Fruit fly (Drosophila melanogaster) whole organism, prepupa: Measurements from ENCODE around the gene GNBP2.

ENCODE experiments used
- Blimp-1 ChIP-seq: fragments of 200-800 bp; sonication (Bioruptor generic); optimal IDR thresholded peaks from 3 replicates; lab custom pipeline; 2017; ENCODE audit warnings: missing biosample characterization, missing genetic modification characterization, mild to moderate bottlenecking, moderate library complexity, missing genetic modification reagents
- CG16779 ChIP-seq: fragments of 200-800 bp; sonication (Bioruptor generic); optimal IDR thresholded peaks from 3 replicates; lab custom pipeline; 2017; ENCODE audit warnings: missing biosample characterization, mild to moderate bottlenecking, missing genetic modification characterization
- CG6276 ChIP-seq: fragments of 200-800 bp; sonication (Bioruptor generic); optimal IDR thresholded peaks from 2 replicates; lab custom pipeline; 2017; ENCODE audit warnings: missing biosample characterization, mild to moderate bottlenecking, missing genetic modification characterization
- Ets96B ChIP-seq: fragments of 200-800 bp; optimal IDR thresholded peaks from 2 replicates; lab custom pipeline; 2019; ENCODE audit warnings: missing biosample characterization, mild to moderate bottlenecking, missing genetic modification characterization, moderate library complexity
- Gug ChIP-seq: fragments of 200-800 bp; sonication (Bioruptor generic); IDR thresholded peaks from 2 replicates; pipeline ENCODE4 v1.3.6; 2022; ENCODE audit warnings: missing biosample characterization, missing genetic modification characterization
- acj6 ChIP-seq: fragments of 200-800 bp; sonication (Bioruptor generic); optimal IDR thresholded peaks from 3 replicates; lab custom pipeline; 2016; ENCODE audit warnings: missing biosample characterization, missing genetic modification characterization
- cyc ChIP-seq: fragments of 200-800 bp; sonication (Bioruptor generic); optimal IDR thresholded peaks from 3 replicates; lab custom pipeline; 2016; ENCODE audit warnings: missing biosample characterization, missing genetic modification characterization

dm6 chr3L:18638043-18638442, 37.2 kb downstream of the GNBP2 start:
- no peak for TF ChIP-seq acj6 (GFP tag; lab: Kevin White, UChicago)
- TF ChIP-seq CG6276, result no peak
- no peak for TF ChIP-seq CG16779 (tag; lab: Kevin White, UChicago)
- no peak for TF ChIP-seq Gug (GFP tag; lab: Robert Waterston, UW)
- TF ChIP-seq Ets96B (tag; lab: Kevin White, UChicago), result no peak
- no peak for TF ChIP-seq Blimp-1 (GFP tag; lab: Kevin White, UChicago)
- no peak for TF ChIP-seq cyc (GFP tag; lab: Kevin White, UChicago)
